Fruit fly (Drosophila melanogaster) whole organism, wandering third instar larva: ENCODE data around the gene Dus2.

Experiments
- Abd-B ChIP-seq: fragments of >200 bp; optimal IDR thresholded peaks from 2 replicates; lab custom pipeline; 2017; ENCODE audit warnings: missing biosample characterization, missing genetic modification characterization
- CG9705 ChIP-seq: fragments of 200-800 bp; sonication (Bioruptor generic); optimal IDR thresholded peaks from 2 replicates; lab custom pipeline; 2018; ENCODE audit warnings: missing biosample characterization, mild to moderate bottlenecking, missing genetic modification characterization
- Hr83 ChIP-seq: fragments of 200-300 bp; sonication (Bioruptor generic); optimal IDR thresholded peaks from 2 replicates; lab custom pipeline; 2016; ENCODE audit warnings: missing biosample characterization, mild to moderate bottlenecking, missing genetic modification characterization, moderate library complexity; ENCODE audit not compliant: poor library complexity, severe bottlenecking
- Jra ChIP-seq: sonication (Bioruptor generic); optimal IDR thresholded peaks from 2 replicates; lab custom pipeline; 2016; ENCODE audit warnings: missing biosample characterization, missing genetic modification characterization
- Vsx2 ChIP-seq: fragments of 200-300, 225-300 bp; sonication (Bioruptor generic); optimal IDR thresholded peaks from 2 replicates; lab custom pipeline; 2018; ENCODE audit warnings: missing biosample characterization, missing genetic modification characterization; ENCODE audit not compliant: partially characterized antibody
- h ChIP-seq: fragments of 200-800 bp; sonication (Bioruptor generic); optimal IDR thresholded peaks from 3 replicates; lab custom pipeline; 2016; ENCODE audit warnings: missing biosample characterization, mild to moderate bottlenecking, missing genetic modification characterization
- jim ChIP-seq: fragments of 175-275, 200-325 bp; sonication (Bioruptor generic); optimal IDR thresholded peaks from 2 replicates; lab custom pipeline; 2016; ENCODE audit warnings: missing biosample characterization, mild to moderate bottlenecking, missing genetic modification characterization
- rgr ChIP-seq: fragments of 200-800 bp; sonication (Bioruptor generic); optimal IDR thresholded peaks from 3 replicates; lab custom pipeline; 2016; ENCODE audit warnings: missing biosample characterization, mild to moderate bottlenecking, missing genetic modification characterization
- woc ChIP-seq: sonication (Bioruptor generic); optimal IDR thresholded peaks from 2 replicates; lab custom pipeline; 2016; ENCODE audit warnings: missing biosample characterization, mild to moderate bottlenecking, missing genetic modification characterization

DNA sequence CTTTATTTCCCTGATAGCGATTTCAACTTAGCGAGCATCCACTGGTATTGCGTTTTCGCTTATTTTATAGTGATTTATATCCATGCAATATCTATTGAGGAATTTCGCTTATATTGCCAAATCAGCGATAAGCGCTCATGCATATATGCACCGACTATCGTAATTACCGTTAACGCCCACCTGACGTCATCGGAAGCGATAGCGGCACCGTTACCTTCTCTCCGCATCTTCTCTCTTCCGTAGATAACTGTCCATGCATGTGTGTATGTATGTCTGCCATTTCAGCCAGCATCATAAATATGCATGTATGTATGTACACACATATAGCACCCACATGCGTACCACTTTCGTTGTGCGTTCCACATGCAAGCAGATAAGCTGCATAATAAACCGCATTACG is 16.6 kb upstream of the Dus2 start:
- TF ChIP-seq Abd-B (no peak), CG9705 (GFP tag; lab: Kevin White, UChicago) (no peak), rgr (no peak), Jra (no peak), Vsx2 (GFP tag; lab: Kevin White, UChicago) (no peak), jim (GFP tag; lab: Kevin White, UChicago) (no peak), Hr83 (GFP tag; lab: Kevin White, UChicago) (no peak), woc (GFP tag; lab: Kevin White, UChicago) (no peak), h (no peak)
